Fruit fly (Drosophila melanogaster) whole organism, embryonic: ENCODE results near the gene Rbp6.

ENCODE experiments used
- ATbp ChIP-seq: fragments of 200-800 bp; sonication (Bioruptor generic); optimal IDR thresholded peaks from 2 replicates; lab custom pipeline; 2017; ENCODE audit warnings: missing biosample characterization, mild to moderate bottlenecking, missing genetic modification characterization, missing genetic modification reagents
- Abd-B ChIP-seq: fragments of 200-800 bp; sonication (Bioruptor generic); optimal IDR thresholded peaks from 2 replicates; lab custom pipeline; 2018; ENCODE audit warnings: missing biosample characterization, mild to moderate bottlenecking, missing genetic modification characterization, moderate library complexity
- Ada2b ChIP-seq: fragments of 200-800 bp; sonication (Bioruptor generic); IDR thresholded peaks from 2 replicates; pipeline ENCODE4 v1.3.6; 2022; ENCODE audit warnings: missing biosample characterization, missing genetic modification characterization
- Antp ChIP-seq: fragments of 200-800 bp; sonication (Bioruptor generic); optimal IDR thresholded peaks from 3 replicates; lab custom pipeline; 2016; ENCODE audit warnings: missing biosample characterization, missing genetic modification characterization
- BtbVII ChIP-seq: fragments of 200-800 bp; sonication (Bioruptor generic); optimal IDR thresholded peaks from 3 replicates; lab custom pipeline; 2017; ENCODE audit warnings: missing biosample characterization, mild to moderate bottlenecking, missing genetic modification characterization
- CG10147 ChIP-seq: fragments of 200-800 bp; sonication (Bioruptor generic); optimal IDR thresholded peaks from 2 replicates; lab custom pipeline; 2019; ENCODE audit warnings: missing biosample characterization, mild to moderate bottlenecking, missing genetic modification characterization, moderate library complexity
- CG1024 ChIP-seq: fragments of 200-800 bp; sonication (Bioruptor generic); IDR thresholded peaks from 2 replicates; pipeline ENCODE4 v1.3.6; 2022; ENCODE audit warnings: missing biosample characterization, missing genetic modification characterization
- CG11504 ChIP-seq: fragments of 200-800 bp; sonication (Bioruptor generic); optimal IDR thresholded peaks from 3 replicates; lab custom pipeline; 2019; ENCODE audit warnings: missing biosample characterization, mild to moderate bottlenecking, missing genetic modification characterization, moderate library complexity
- CG12104 ChIP-seq: fragments of 200-800 bp; sonication (Bioruptor generic); optimal IDR thresholded peaks from 3 replicates; lab custom pipeline; 2016; ENCODE audit warnings: missing biosample characterization, missing genetic modification characterization
- CG12769 ChIP-seq: fragments of 200-800 bp; sonication (Bioruptor generic); optimal IDR thresholded peaks from 2 replicates; lab custom pipeline; 2019; ENCODE audit warnings: missing biosample characterization, mild to moderate bottlenecking, missing genetic modification characterization, moderate library complexity
- CG17359 ChIP-seq: fragments of 200-800 bp; sonication (Bioruptor generic); optimal IDR thresholded peaks from 3 replicates; lab custom pipeline; 2018; ENCODE audit warnings: missing biosample characterization, mild to moderate bottlenecking, missing genetic modification characterization, moderate library complexity
- CG2712 ChIP-seq: fragments of 200-800 bp; optimal IDR thresholded peaks from 3 replicates; lab custom pipeline; 2019; ENCODE audit warnings: missing biosample characterization, mild to moderate bottlenecking, missing genetic modification characterization, moderate library complexity
- CG32532 ChIP-seq: fragments of 200-800 bp; sonication (Bioruptor generic); IDR thresholded peaks from 2 replicates; pipeline ENCODE4 v1.3.6; 2022; ENCODE audit warnings: missing biosample characterization, missing genetic modification characterization
- CG3281 ChIP-seq: fragments of 200-800 bp; sonication (Bioruptor generic); optimal IDR thresholded peaks from 3 replicates; lab custom pipeline; 2017; ENCODE audit warnings: missing biosample characterization, mild to moderate bottlenecking, missing genetic modification characterization
- CG4328 ChIP-seq: fragments of 200-800 bp; sonication (Bioruptor generic); optimal IDR thresholded peaks from 3 replicates; lab custom pipeline; 2017; ENCODE audit warnings: missing biosample characterization, missing genetic modification reagents, missing genetic modification characterization
- CG4404 ChIP-seq: fragments of 200-800 bp; sonication (Bioruptor generic); IDR thresholded peaks from 2 replicates; pipeline ENCODE4 v1.3.6; 2022; ENCODE audit warnings: missing biosample characterization, missing genetic modification characterization
- CG5180 ChIP-seq: fragments of 200-800 bp; sonication (Bioruptor generic); optimal IDR thresholded peaks from 3 replicates; lab custom pipeline; 2017; ENCODE audit warnings: missing biosample characterization, missing genetic modification characterization, mild to moderate bottlenecking, moderate library complexity, missing genetic modification reagents
- CG6689 ChIP-seq: fragments of 200-800 bp; sonication (Bioruptor generic); IDR thresholded peaks from 2 replicates; pipeline ENCODE4 v1.3.6; 2022; ENCODE audit warnings: missing biosample characterization, missing genetic modification characterization
- CG6765 ChIP-seq: fragments of 200-800 bp; sonication (Bioruptor generic); optimal IDR thresholded peaks from 3 replicates; lab custom pipeline; 2017; ENCODE audit warnings: missing biosample characterization, mild to moderate bottlenecking, missing genetic modification characterization
- CG7271 ChIP-seq: fragments of 200-800 bp; sonication (Bioruptor generic); optimal IDR thresholded peaks from 2 replicates; lab custom pipeline; 2018; ENCODE audit warnings: missing biosample characterization, mild to moderate bottlenecking, missing genetic modification characterization, moderate library complexity
- CG7987 ChIP-seq: fragments of 200-800 bp; sonication (Bioruptor generic); optimal IDR thresholded peaks from 2 replicates; lab custom pipeline; 2018; ENCODE audit warnings: missing biosample characterization, mild to moderate bottlenecking, missing genetic modification characterization, moderate library complexity
- E2f1 ChIP-seq: fragments of 200-800 bp; sonication (Bioruptor generic); IDR thresholded peaks from 2 replicates; pipeline ENCODE4 v1.3.6; 2022; ENCODE audit warnings: missing biosample characterization, missing genetic modification characterization
- Fer1 ChIP-seq: fragments of 200-800 bp; sonication (Bioruptor generic); optimal IDR thresholded peaks from 2 replicates; lab custom pipeline; 2017; ENCODE audit warnings: missing biosample characterization, mild to moderate bottlenecking, missing genetic modification characterization
- GATAe ChIP-seq: fragments of 200-800 bp; sonication (Bioruptor generic); conservative IDR thresholded peaks from 2 replicates; pipeline ENCODE4 v1.3.6; 2022; ENCODE audit warnings: missing biosample characterization, missing genetic modification characterization
- HHEX ChIP-seq: fragments of 200-800 bp; sonication (Bioruptor generic); optimal IDR thresholded peaks from 3 replicates; lab custom pipeline; 2017; ENCODE audit warnings: missing biosample characterization, mild to moderate bottlenecking, missing genetic modification characterization, missing genetic modification reagents
- HLH54F ChIP-seq: fragments of 200-800 bp; sonication (Bioruptor generic); optimal IDR thresholded peaks from 3 replicates; lab custom pipeline; 2016; ENCODE audit warnings: missing biosample characterization, missing genetic modification characterization
- Hr51 ChIP-seq, 2 experiments: fragments of 200-800 bp; sonication (Bioruptor generic); optimal IDR thresholded peaks; 2 replicates in 1 of 2; 3 replicates in 1 of 2; lab custom pipeline; 2016 to 2018; ENCODE audit warnings: missing biosample characterization in 2 of 2, missing genetic modification characterization in 2 of 2, mild to moderate bottlenecking in 1 of 2, moderate library complexity in 1 of 2
- Jarid2 ChIP-seq: fragments of 200-800 bp; sonication (Bioruptor generic); optimal IDR thresholded peaks from 3 replicates; lab custom pipeline; 2017; ENCODE audit warnings: mild to moderate bottlenecking, missing biosample characterization, missing genetic modification reagents, missing genetic modification characterization
- Med ChIP-seq: fragments of 200-800 bp; sonication (Bioruptor generic); peaks from one replicate; lab custom pipeline; 2016; ENCODE audit warnings: missing biosample characterization, missing genetic modification characterization, mild to moderate bottlenecking, inconsistent platforms, moderate library complexity
- Mrtf ChIP-seq: fragments of 200-800 bp; sonication (Bioruptor generic); IDR thresholded peaks from 3 replicates; pipeline ENCODE4 v1.3.6; 2022; ENCODE audit warnings: missing biosample characterization, missing genetic modification characterization
- Neu2 ChIP-seq: fragments of 200-800 bp; sonication (Bioruptor generic); optimal IDR thresholded peaks from 3 replicates; lab custom pipeline; 2016; ENCODE audit warnings: missing biosample characterization, missing genetic modification characterization, borderline replicate concordance
- Rfx ChIP-seq: fragments of 200-800 bp; sonication (Bioruptor generic); IDR thresholded peaks from 2 replicates; pipeline ENCODE4 v1.3.6; 2022; ENCODE audit warnings: missing biosample characterization, missing genetic modification characterization
- Sox100B ChIP-seq: fragments of 200-800 bp; sonication (Bioruptor generic); optimal IDR thresholded peaks from 3 replicates; lab custom pipeline; 2018; ENCODE audit warnings: missing biosample characterization, mild to moderate bottlenecking, missing genetic modification characterization
- bab2 ChIP-seq: fragments of 200-800 bp; sonication (Bioruptor generic); optimal IDR thresholded peaks from 2 replicates; lab custom pipeline; 2016; ENCODE audit warnings: missing biosample characterization, missing genetic modification characterization
- cato ChIP-seq: fragments of 200-800 bp; sonication (Bioruptor generic); optimal IDR thresholded peaks from 2 replicates; lab custom pipeline; 2016; ENCODE audit warnings: missing biosample characterization, missing genetic modification characterization, borderline replicate concordance
- fd102C ChIP-seq: fragments of 200-800 bp; sonication (Bioruptor generic); optimal IDR thresholded peaks from 2 replicates; lab custom pipeline; 2018; ENCODE audit warnings: missing biosample characterization, mild to moderate bottlenecking, missing genetic modification characterization, moderate library complexity
- fd64A ChIP-seq: fragments of 200-800 bp; sonication (Bioruptor generic); optimal IDR thresholded peaks from 3 replicates; lab custom pipeline; 2018; ENCODE audit warnings: missing biosample characterization, mild to moderate bottlenecking, missing genetic modification characterization
- gcm ChIP-seq: fragments of 200-800 bp; sonication (Bioruptor generic); optimal IDR thresholded peaks from 2 replicates; lab custom pipeline; 2019; ENCODE audit warnings: missing biosample characterization, mild to moderate bottlenecking, missing genetic modification characterization, moderate library complexity
- hbn ChIP-seq: fragments of 200-800 bp; sonication (Bioruptor generic); IDR thresholded peaks from 2 replicates; pipeline ENCODE4 v1.3.6; 2022; ENCODE audit warnings: missing biosample characterization, missing genetic modification characterization; ENCODE audit not compliant: partially characterized antibody
- ind ChIP-seq: fragments of 200-800 bp; sonication (Bioruptor generic); optimal IDR thresholded peaks from 3 replicates; lab custom pipeline; 2016; ENCODE audit warnings: missing biosample characterization, missing genetic modification characterization
- jing ChIP-seq: fragments of 200-800 bp; sonication (Bioruptor generic); optimal IDR thresholded peaks from 2 replicates; lab custom pipeline; 2018; ENCODE audit warnings: missing biosample characterization, mild to moderate bottlenecking, missing genetic modification characterization
- jumu ChIP-seq: fragments of 200-800 bp; sonication (Bioruptor generic); optimal IDR thresholded peaks from 3 replicates; lab custom pipeline; 2016; ENCODE audit warnings: missing biosample characterization, missing genetic modification characterization
- lmd ChIP-seq: fragments of 200-800 bp; sonication (Bioruptor generic); IDR thresholded peaks from 2 replicates; pipeline ENCODE4 v1.3.6; 2022; ENCODE audit warnings: missing biosample characterization, missing genetic modification characterization
- lola ChIP-seq, 3 experiments: fragments of >200 bp in 2 of 3; fragments of 200-800 bp in 1 of 3; sonication (Bioruptor generic) in 1 of 3; optimal IDR thresholded peaks; 2 replicates each; lab custom pipeline; 2017 to 2019; ENCODE audit warnings: missing biosample characterization in 3 of 3, missing genetic modification characterization in 3 of 3, mild to moderate bottlenecking in 1 of 3, moderate library complexity in 1 of 3
- odd ChIP-seq: fragments of 200-800 bp; sonication (Bioruptor generic); optimal IDR thresholded peaks from 2 replicates; lab custom pipeline; 2017; ENCODE audit warnings: missing biosample characterization, mild to moderate bottlenecking, missing genetic modification characterization
- prd ChIP-seq, 3 experiments: fragments of >200 bp in 2 of 3; fragments of 200-800 bp in 1 of 3; sonication (Bioruptor generic) in 1 of 3; optimal IDR thresholded peaks in 2 of 3; IDR thresholded peaks in 1 of 3; 2 replicates in 2 of 3; 3 replicates in 1 of 3; pipeline versions ENCODE4 v1.3.6 to Lab custom; 2017 to 2022; ENCODE audit warnings: missing biosample characterization in 1 of 3, missing genetic modification characterization in 1 of 3
- sisA ChIP-seq: fragments of 200-800 bp; sonication (Bioruptor generic); IDR thresholded peaks from 2 replicates; pipeline ENCODE4 v1.3.6; 2022; ENCODE audit warnings: missing biosample characterization, missing genetic modification characterization
- tap ChIP-seq: fragments of 200-800 bp; optimal IDR thresholded peaks from 3 replicates; lab custom pipeline; 2019; ENCODE audit warnings: missing biosample characterization, mild to moderate bottlenecking, missing genetic modification characterization, moderate library complexity
- wek ChIP-seq: fragments of 200-800 bp; sonication (Bioruptor generic); optimal IDR thresholded peaks from 3 replicates; lab custom pipeline; 2018; ENCODE audit warnings: missing biosample characterization, mild to moderate bottlenecking, missing genetic modification characterization, moderate library complexity

Gene Rbp6

dm6 chr3L:17113219-17113618, 124.8 kb downstream of the Rbp6 start (continued):
- TF ChIP-seq GATAe (no peak), Hr51 (GFP tag; optimal IDR thresholded peaks at IDR 0.05; lab: Kevin White, UChicago) (no peak), sisA (GFP tag; lab: Robert Waterston, UW) (no peak), E2f1 (GFP tag; lab: Robert Waterston, UW) (peak; percentile 54; the same call in 1 of the 2 replicates), CG5180 (GFP tag; lab: Kevin White, UChicago) (peak; percentile 15), hbn (GFP tag; lab: Robert Waterston, UW) (no peak), CG12104 (GFP tag; lab: Kevin White, UChicago) (peak; percentile 8), jumu (GFP tag; lab: Kevin White, UChicago) (no peak), Fer1 (peak; percentile 78), lola (GFP tag; optimal IDR thresholded peaks at IDR 0.05; lab: Kevin White, UChicago) (no peak), ind (GFP tag; lab: Kevin White, UChicago) (peak; percentile 1), HHEX (GFP tag; lab: Kevin White, UChicago) (peak; percentile 12), jing (GFP tag; lab: Kevin White, UChicago) (no peak), cato (no peak), lmd (GFP tag; lab: Robert Waterston, UW) (peak; percentile 41; the same call in 1 of the 2 replicates), odd (GFP tag; lab: Kevin White, UChicago) (no peak), CG6689 (GFP tag; lab: Robert Waterston, UW) (peak; percentile 43; the same call in 1 of the 2 replicates), CG3281 (peak; percentile 57), wek (GFP tag; lab: Kevin White, UChicago) (no peak), HLH54F (GFP tag; lab: Kevin White, UChicago) (no peak), Abd-B (no peak), CG10147 (GFP tag; lab: Kevin White, UChicago) (peak; percentile 49), Rfx (GFP tag; lab: Robert Waterston, UW) (peak; percentile 46), Sox100B (peak; percentile 52), tap (tag; lab: Kevin White, UChicago) (peak; percentile 64), CG2712 (peak; percentile 80), CG1024 (GFP tag; lab: Robert Waterston, UW) (peak; percentile 31; the same call in 1 of the 2 replicates), CG4404 (GFP tag; lab: Robert Waterston, UW) (peak; percentile 27; the same call in 1 of the 2 replicates), CG32532 (GFP tag; lab: Robert Waterston, UW) (peak; percentile 56; the same call in 1 of the 2 replicates), Mrtf (GFP tag; lab: Robert Waterston, UW) (peak; percentile 35; the same call in 1 of the 3 replicates), CG7271 (no peak), BtbVII (GFP tag; lab: Kevin White, UChicago) (peak; percentile 53), CG7987 (GFP tag; lab: Kevin White, UChicago) (no peak), CG17359 (tag; lab: Kevin White, UChicago) (peak; percentile 28), CG4328 (GFP tag; lab: Kevin White, UChicago) (no peak), Jarid2 (GFP tag; lab: Kevin White, UChicago) (no peak), bab2 (GFP tag; lab: Kevin White, UChicago) (no peak), Antp (GFP tag; lab: Kevin White, UChicago) (no peak), prd (optimal IDR thresholded peaks at IDR 0.05; lab: Kevin White, UChicago) (no peak), prd (GFP tag; IDR thresholded peaks at IDR 0.05; lab: Robert Waterston, UW) (peak; percentile 62), CG12769 (tag; lab: Kevin White, UChicago) (no peak), CG6765 (GFP tag; lab: Kevin White, UChicago) (peak; percentile 12), Med (GFP tag; lab: Kevin White, UChicago) (no peak), fd64A (no peak), gcm (GFP tag; lab: Kevin White, UChicago) (no peak), Neu2 (GFP tag; lab: Kevin White, UChicago) (no peak), Ada2b (peak; percentile 43; the same call in 1 of the 2 replicates), CG11504 (tag; lab: Kevin White, UChicago) (peak; percentile 81), ATbp (peak; percentile 54), fd102C (GFP tag; lab: Kevin White, UChicago) (no peak)
